Fruit fly (Drosophila melanogaster) whole organism, embryonic: ENCODE measurements around the gene Bicra.

ENCODE experiments used
- CG10209 ChIP-seq: fragments of 200-800 bp; sonication (Bioruptor generic); optimal IDR thresholded peaks from 3 replicates; lab custom pipeline; 2017; ENCODE audit warnings: missing biosample characterization, mild to moderate bottlenecking, missing genetic modification characterization, missing genetic modification reagents
- CG1024 ChIP-seq: fragments of 200-800 bp; sonication (Bioruptor generic); IDR thresholded peaks from 2 replicates; pipeline ENCODE4 v1.3.6; 2022; ENCODE audit warnings: missing biosample characterization, missing genetic modification characterization
- CG10321 ChIP-seq: fragments of 200-800 bp; sonication (Bioruptor generic); IDR thresholded peaks from 2 replicates; pipeline ENCODE4 v1.3.6; 2022; ENCODE audit warnings: missing biosample characterization, missing genetic modification characterization
- CG10366 ChIP-seq: fragments of 200-800 bp; sonication (Bioruptor generic); IDR thresholded peaks from 2 replicates; pipeline ENCODE4 v1.3.6; 2022; ENCODE audit warnings: missing biosample characterization, missing genetic modification characterization
- CG11247 ChIP-seq: fragments of 200-800 bp; sonication (Bioruptor generic); IDR thresholded peaks from 2 replicates; pipeline ENCODE4 v1.3.6; 2022; ENCODE audit warnings: missing biosample characterization, missing genetic modification characterization
- CG11695 ChIP-seq: fragments of 200-800 bp; sonication (Bioruptor generic); IDR thresholded peaks from 3 replicates; pipeline ENCODE4 v1.3.6; 2022; ENCODE audit warnings: missing biosample characterization, missing genetic modification characterization
- CG12219 ChIP-seq: fragments of 200-800 bp; sonication (Bioruptor generic); optimal IDR thresholded peaks from 3 replicates; lab custom pipeline; 2018; ENCODE audit warnings: missing biosample characterization, mild to moderate bottlenecking, missing genetic modification characterization
- CG12236 ChIP-seq: fragments of 200-800 bp; sonication (Bioruptor generic); optimal IDR thresholded peaks from 2 replicates; lab custom pipeline; 2016; ENCODE audit warnings: missing biosample characterization, missing genetic modification characterization
- CG13624 ChIP-seq: fragments of 200-800 bp; sonication (Bioruptor generic); optimal IDR thresholded peaks from 2 replicates; lab custom pipeline; 2016; ENCODE audit warnings: missing biosample characterization, missing genetic modification characterization
- CG15514 ChIP-seq: fragments of 200-800 bp; sonication (Bioruptor generic); optimal IDR thresholded peaks from 3 replicates; lab custom pipeline; 2017; ENCODE audit warnings: missing biosample characterization, missing genetic modification characterization, mild to moderate bottlenecking, moderate library complexity, missing genetic modification reagents
- CG15601 ChIP-seq: fragments of 200-800 bp; sonication (Bioruptor generic); optimal IDR thresholded peaks from 3 replicates; lab custom pipeline; 2019; ENCODE audit warnings: missing biosample characterization, mild to moderate bottlenecking, missing genetic modification characterization, moderate library complexity
- CG1603 ChIP-seq: fragments of 200-800 bp; sonication (Bioruptor generic); optimal IDR thresholded peaks from 2 replicates; lab custom pipeline; 2019; ENCODE audit warnings: missing biosample characterization, mild to moderate bottlenecking, missing genetic modification characterization, moderate library complexity
- CG16813 ChIP-seq: fragments of 200-800 bp; sonication (Bioruptor generic); IDR thresholded peaks from 3 replicates; pipeline ENCODE4 v1.3.6; 2022; ENCODE audit warnings: missing biosample characterization, missing genetic modification characterization; ENCODE audit not compliant: partially characterized antibody
- CG17612 ChIP-seq: fragments of 200-800 bp; sonication (Bioruptor generic); IDR thresholded peaks from 2 replicates; pipeline ENCODE4 v1.3.6; 2022; ENCODE audit warnings: missing biosample characterization, missing genetic modification characterization
- CG31365 ChIP-seq: fragments of 200-800 bp; sonication (Bioruptor generic); optimal IDR thresholded peaks from 2 replicates; lab custom pipeline; 2018; ENCODE audit warnings: missing biosample characterization, mild to moderate bottlenecking, missing genetic modification characterization
- CG6683 ChIP-seq: fragments of 200-800 bp; sonication (Bioruptor generic); optimal IDR thresholded peaks from 2 replicates; lab custom pipeline; 2017; ENCODE audit warnings: missing biosample characterization, mild to moderate bottlenecking, missing genetic modification characterization, missing genetic modification reagents
- CG9817 ChIP-seq: fragments of 200-800 bp; sonication (Bioruptor generic); optimal IDR thresholded peaks from 2 replicates; lab custom pipeline; 2018; ENCODE audit warnings: missing biosample characterization, mild to moderate bottlenecking, missing genetic modification characterization, moderate library complexity
- CG9876 ChIP-seq: fragments of 200-800 bp; sonication (Bioruptor generic); optimal IDR thresholded peaks from 2 replicates; lab custom pipeline; 2016; ENCODE audit warnings: missing biosample characterization, missing genetic modification characterization
- CHES-1-like ChIP-seq: fragments of 200-800 bp; sonication (Bioruptor generic); optimal IDR thresholded peaks from 2 replicates; lab custom pipeline; 2016; ENCODE audit warnings: missing biosample characterization, missing genetic modification characterization
- Dbx ChIP-seq: fragments of 200-800 bp; sonication (Bioruptor generic); IDR thresholded peaks from 3 replicates; pipeline ENCODE4 v1.3.6; 2022; ENCODE audit warnings: missing biosample characterization, missing genetic modification characterization
- Fer1 ChIP-seq: fragments of 200-800 bp; sonication (Bioruptor generic); optimal IDR thresholded peaks from 2 replicates; lab custom pipeline; 2017; ENCODE audit warnings: missing biosample characterization, mild to moderate bottlenecking, missing genetic modification characterization
- H2.0 ChIP-seq: fragments of 200-800 bp; sonication (Bioruptor generic); IDR thresholded peaks from 2 replicates; pipeline ENCODE4 v1.3.6; 2022; ENCODE audit warnings: missing biosample characterization, missing genetic modification characterization
- Mrtf ChIP-seq: fragments of 200-800 bp; sonication (Bioruptor generic); IDR thresholded peaks from 3 replicates; pipeline ENCODE4 v1.3.6; 2022; ENCODE audit warnings: missing biosample characterization, missing genetic modification characterization
- Scr ChIP-seq: fragments of 200-800 bp; sonication (Bioruptor generic); IDR thresholded peaks from 2 replicates; pipeline ENCODE4 v1.3.6; 2022; ENCODE audit warnings: missing biosample characterization, missing genetic modification characterization; ENCODE audit not compliant: partially characterized antibody
- Sox102F ChIP-seq: fragments of 200-800 bp; sonication (Bioruptor generic); optimal IDR thresholded peaks from 2 replicates; lab custom pipeline; 2018; ENCODE audit warnings: missing biosample characterization, mild to moderate bottlenecking, missing genetic modification characterization, moderate library complexity
- bowl ChIP-seq: fragments of 200-800 bp; sonication (Bioruptor generic); IDR thresholded peaks from 2 replicates; pipeline ENCODE4 v1.3.6; 2022; ENCODE audit warnings: missing biosample characterization, missing genetic modification characterization
- chif ChIP-seq, 2 experiments: fragments of 200-800 bp; sonication (Bioruptor generic); optimal IDR thresholded peaks; 3 replicates each; lab custom pipeline; 2016; ENCODE audit warnings: missing biosample characterization in 2 of 2, missing genetic modification characterization in 2 of 2
- crol ChIP-seq: fragments of 200-800 bp; sonication (Bioruptor generic); IDR thresholded peaks from 2 replicates; pipeline ENCODE4 v1.3.6; 2022; ENCODE audit warnings: missing biosample characterization, missing genetic modification characterization
- crp ChIP-seq, 2 experiments: fragments of 200-800 bp; sonication (Bioruptor generic); optimal IDR thresholded peaks; 2 replicates in 1 of 2; 3 replicates in 1 of 2; lab custom pipeline; 2017; ENCODE audit warnings: missing biosample characterization in 2 of 2, missing genetic modification characterization in 2 of 2, mild to moderate bottlenecking in 1 of 2, moderate library complexity in 1 of 2
- disco-r ChIP-seq: fragments of 200-800 bp; sonication (Bioruptor generic); optimal IDR thresholded peaks from 2 replicates; lab custom pipeline; 2016; ENCODE audit warnings: missing biosample characterization, missing genetic modification characterization
- fd102C ChIP-seq: fragments of 200-800 bp; sonication (Bioruptor generic); optimal IDR thresholded peaks from 2 replicates; lab custom pipeline; 2018; ENCODE audit warnings: missing biosample characterization, mild to moderate bottlenecking, missing genetic modification characterization, moderate library complexity
- fd64A ChIP-seq: fragments of 200-800 bp; sonication (Bioruptor generic); optimal IDR thresholded peaks from 3 replicates; lab custom pipeline; 2018; ENCODE audit warnings: missing biosample characterization, mild to moderate bottlenecking, missing genetic modification characterization
- fd96Cb ChIP-seq: fragments of 200-800 bp; sonication (Bioruptor generic); optimal IDR thresholded peaks from 2 replicates; lab custom pipeline; 2018; ENCODE audit warnings: missing biosample characterization, mild to moderate bottlenecking, missing genetic modification characterization, moderate library complexity
- fu2 ChIP-seq: fragments of 200-800 bp; sonication (Bioruptor generic); optimal IDR thresholded peaks from 2 replicates; lab custom pipeline; 2016; ENCODE audit warnings: missing biosample characterization, missing genetic modification characterization
- grn ChIP-seq: fragments of 200-800 bp; sonication (Bioruptor generic); optimal IDR thresholded peaks from 3 replicates; lab custom pipeline; 2017; ENCODE audit warnings: missing biosample characterization, missing genetic modification characterization
- lola ChIP-seq, 3 experiments: fragments of >200 bp in 2 of 3; fragments of 200-800 bp in 1 of 3; sonication (Bioruptor generic) in 1 of 3; optimal IDR thresholded peaks; 2 replicates each; lab custom pipeline; 2017 to 2019; ENCODE audit warnings: missing biosample characterization in 3 of 3, missing genetic modification characterization in 3 of 3, mild to moderate bottlenecking in 1 of 3, moderate library complexity in 1 of 3
- nerfin-1 ChIP-seq: fragments of 200-800 bp; sonication (Bioruptor generic); optimal IDR thresholded peaks from 3 replicates; lab custom pipeline; 2019; ENCODE audit warnings: missing biosample characterization, mild to moderate bottlenecking, missing genetic modification characterization, moderate library complexity
- oc ChIP-seq: fragments of 200-800 bp; sonication (Bioruptor generic); optimal IDR thresholded peaks from 2 replicates; lab custom pipeline; 2018; ENCODE audit warnings: missing biosample characterization, mild to moderate bottlenecking, missing genetic modification characterization, moderate library complexity
- peb ChIP-seq: fragments of 200-800 bp; sonication (Bioruptor generic); IDR thresholded peaks from 2 replicates; pipeline ENCODE4 v1.3.6; 2022; ENCODE audit warnings: missing biosample characterization, missing genetic modification characterization
- phol ChIP-seq: fragments of 200-800 bp; sonication (Bioruptor generic); optimal IDR thresholded peaks from 3 replicates; lab custom pipeline; 2018; ENCODE audit warnings: missing biosample characterization, mild to moderate bottlenecking, missing genetic modification characterization, moderate library complexity
- pros ChIP-seq: fragments of 200-800 bp; sonication (Bioruptor generic); optimal IDR thresholded peaks from 3 replicates; lab custom pipeline; 2019; ENCODE audit warnings: missing biosample characterization, mild to moderate bottlenecking, missing genetic modification characterization, moderate library complexity
- pzg ChIP-seq: fragments of 200-800 bp; sonication (Bioruptor generic); optimal IDR thresholded peaks from 3 replicates; lab custom pipeline; 2018; ENCODE audit warnings: missing biosample characterization, mild to moderate bottlenecking, missing genetic modification characterization, moderate library complexity
- ranshi ChIP-seq: fragments of 200-800 bp; sonication (Bioruptor generic); IDR thresholded peaks from 2 replicates; pipeline ENCODE4 v1.3.6; 2022; ENCODE audit warnings: missing biosample characterization, missing genetic modification characterization
- sqz ChIP-seq: fragments of 200-800 bp; sonication (Bioruptor generic); optimal IDR thresholded peaks from 3 replicates; lab custom pipeline; 2018; ENCODE audit warnings: missing biosample characterization, mild to moderate bottlenecking, missing genetic modification characterization
- ttk ChIP-seq: fragments of 200-800 bp; sonication (Bioruptor generic); IDR thresholded peaks from 2 replicates; pipeline ENCODE4 v2.1.2; 2022; ENCODE audit warnings: missing biosample characterization, missing genetic modification characterization

Gene Bicra

dm6 chr3R:29153197-29153644, 90.4 kb downstream of the Bicra start, which contains the start of the genes Slbp and Rpn2 (continued):
- TF ChIP-seq CG11247 (no peak), CG10366 (no peak), CG9817 (tag; lab: Kevin White, UChicago) (peak; percentile 19), CHES-1-like (peak; percentile 80), CG31365 (tag; lab: Kevin White, UChicago) (no peak), CG17612 (GFP tag; lab: Robert Waterston, UW) (no peak), CG9876 (peak; percentile 7), Fer1 (GFP tag; lab: Kevin White, UChicago) (peak; percentile 68), CG13624 (peak; percentile 62)
- TF ChIP-seq, all 482 proteins: peak for 215

- TF ChIP-seq CG12236 (GFP tag; lab: Kevin White, UChicago) (peak; percentile 68), CG10321 (GFP tag; lab: Robert Waterston, UW) (no peak), Scr (GFP tag; lab: Robert Waterston, UW) (0 out of 2 replicates have a peak, but pooled peaks have one; percentile 25), CG12219 (GFP tag; lab: Kevin White, UChicago) (peak; percentile 72), nerfin-1 (tag; lab: Kevin White, UChicago) (peak; percentile 71), crol (GFP tag; lab: Robert Waterston, UW) (no peak), Sox102F (GFP tag; lab: Kevin White, UChicago) (peak; percentile 63), peb (GFP tag; lab: Robert Waterston, UW) (no peak), CG11695 (GFP tag; lab: Robert Waterston, UW) (no peak), fd96Cb (tag; lab: Kevin White, UChicago) (peak; percentile 73), pzg (peak; percentile 20), CG6683 (GFP tag; lab: Kevin White, UChicago) (no peak), CG1603 (tag; lab: Kevin White, UChicago) (peak; percentile 77), sqz (peak; percentile 38), CG15514 (GFP tag; lab: Kevin White, UChicago) (peak; percentile 67), chif (GFP tag; optimal IDR thresholded peaks at IDR 0.05; lab: Kevin White, UChicago) (peak; percentile 84 to 90), lola (GFP tag; optimal IDR thresholded peaks at IDR 0.05; lab: Kevin White, UChicago) (peak in 1 of 3 experiments; percentile 81), pros (GFP tag; lab: Kevin White, UChicago) (no peak), phol (tag; lab: Kevin White, UChicago) (peak; percentile 69), Mrtf (GFP tag; lab: Robert Waterston, UW) (peak; percentile 35; the same call in 1 of the 3 replicates), fu2 (GFP tag; lab: Kevin White, UChicago) (peak; percentile 65), H2.0 (GFP tag; lab: Robert Waterston, UW) (peak; percentile 36; the same call in 1 of the 2 replicates), crp (GFP tag; optimal IDR thresholded peaks at IDR 0.05; lab: Kevin White, UChicago) (peak in 1 of 2 experiments; percentile 47), CG1024 (GFP tag; lab: Robert Waterston, UW) (peak; percentile 31; the same call in 1 of the 2 replicates), disco-r (GFP tag; lab: Kevin White, UChicago) (peak; percentile 78), ranshi (0 out of 2 replicates have a peak, but pooled peaks have one; percentile 47), oc (tag; lab: Kevin White, UChicago) (peak; percentile 25), ttk (GFP tag; lab: Robert Waterston, UW) (peak; percentile 32; the same call in 1 of the 2 replicates), fd64A (no peak), Dbx (GFP tag; lab: Robert Waterston, UW) (peak; percentile 43; the same call in 1 of the 3 replicates), CG16813 (GFP tag; lab: Robert Waterston, UW) (no peak), fd102C (GFP tag; lab: Kevin White, UChicago) (peak; percentile 20), bowl (peak; percentile 9; the same call in 1 of the 2 replicates), grn (GFP tag; lab: Kevin White, UChicago) (peak; percentile 65), CG15601 (tag; lab: Kevin White, UChicago) (peak; percentile 67), CG10209 (GFP tag; lab: Kevin White, UChicago) (peak; percentile 81), CG13624 (peak; percentile 85)
These were observed 94.9 kb downstream of the Bicra start, which contains the start of gene rdog for dm6 chr3R:29157418-29158398. Gene rdog, plus strand, starts transcription at chr3R:29158122.
